Fruit fly (Drosophila melanogaster) whole organism, embryonic: ENCODE measurements around the gene Klp10A.

Experiments used
- Antp ChIP-seq: fragments of 200-800 bp; sonication (Bioruptor generic); optimal IDR thresholded peaks from 3 replicates; lab custom pipeline; 2016; ENCODE audit warnings: missing biosample characterization, missing genetic modification characterization
- Atf-2 ChIP-seq: fragments of 200-800 bp; sonication (Bioruptor generic); optimal IDR thresholded peaks from 2 replicates; lab custom pipeline; 2016; ENCODE audit warnings: missing biosample characterization, missing genetic modification characterization
- B-H1 ChIP-seq: fragments of 200-800 bp; sonication (Bioruptor generic); IDR thresholded peaks from 3 replicates; pipeline ENCODE4 v1.3.6; 2022; ENCODE audit warnings: missing biosample characterization, missing genetic modification characterization
- CG11456 ChIP-seq: fragments of 200-800 bp; sonication (Bioruptor generic); IDR thresholded peaks from 3 replicates; pipeline ENCODE4 v1.3.6; 2022; ENCODE audit warnings: missing biosample characterization, missing genetic modification characterization
- CG11504 ChIP-seq: fragments of 200-800 bp; sonication (Bioruptor generic); optimal IDR thresholded peaks from 3 replicates; lab custom pipeline; 2019; ENCODE audit warnings: missing biosample characterization, mild to moderate bottlenecking, missing genetic modification characterization, moderate library complexity
- CG12071 ChIP-seq: fragments of 200-800 bp; sonication (Bioruptor generic); optimal IDR thresholded peaks from 3 replicates; lab custom pipeline; 2018; ENCODE audit warnings: missing biosample characterization, mild to moderate bottlenecking, missing genetic modification characterization
- CG12104 ChIP-seq: fragments of 200-800 bp; sonication (Bioruptor generic); optimal IDR thresholded peaks from 3 replicates; lab custom pipeline; 2016; ENCODE audit warnings: missing biosample characterization, missing genetic modification characterization
- CG1602 ChIP-seq: fragments of 200-800 bp; sonication (Bioruptor generic); optimal IDR thresholded peaks from 3 replicates; lab custom pipeline; 2016; ENCODE audit warnings: missing biosample characterization, missing genetic modification characterization
- CG17359 ChIP-seq: fragments of 200-800 bp; sonication (Bioruptor generic); optimal IDR thresholded peaks from 3 replicates; lab custom pipeline; 2018; ENCODE audit warnings: missing biosample characterization, mild to moderate bottlenecking, missing genetic modification characterization, moderate library complexity
- CG2116 ChIP-seq: fragments of 200-800 bp; sonication (Bioruptor generic); optimal IDR thresholded peaks from 3 replicates; lab custom pipeline; 2018; ENCODE audit warnings: missing biosample characterization, mild to moderate bottlenecking, missing genetic modification characterization
- CG2678 ChIP-seq: fragments of 200-800 bp; sonication (Bioruptor generic); optimal IDR thresholded peaks from 3 replicates; lab custom pipeline; 2019; ENCODE audit warnings: missing biosample characterization, mild to moderate bottlenecking, missing genetic modification characterization, moderate library complexity
- CG2712 ChIP-seq: fragments of 200-800 bp; optimal IDR thresholded peaks from 3 replicates; lab custom pipeline; 2019; ENCODE audit warnings: missing biosample characterization, mild to moderate bottlenecking, missing genetic modification characterization, moderate library complexity
- CG32532 ChIP-seq: fragments of 200-800 bp; sonication (Bioruptor generic); IDR thresholded peaks from 2 replicates; pipeline ENCODE4 v1.3.6; 2022; ENCODE audit warnings: missing biosample characterization, missing genetic modification characterization
- CG42726 ChIP-seq: fragments of 200-800 bp; sonication (Bioruptor generic); IDR thresholded peaks from 2 replicates; pipeline ENCODE4 v1.3.6; 2022; ENCODE audit warnings: missing biosample characterization, missing genetic modification characterization; ENCODE audit not compliant: partially characterized antibody
- CG4328 ChIP-seq: fragments of 200-800 bp; sonication (Bioruptor generic); optimal IDR thresholded peaks from 3 replicates; lab custom pipeline; 2017; ENCODE audit warnings: missing biosample characterization, missing genetic modification reagents, missing genetic modification characterization
- CG7839 ChIP-seq: fragments of 200-800 bp; sonication (Bioruptor generic); optimal IDR thresholded peaks from 3 replicates; lab custom pipeline; 2018; ENCODE audit warnings: missing biosample characterization, mild to moderate bottlenecking, missing genetic modification characterization, moderate library complexity
- CG8924 ChIP-seq: fragments of 200-800 bp; optimal IDR thresholded peaks from 3 replicates; lab custom pipeline; 2019; ENCODE audit warnings: missing biosample characterization, mild to moderate bottlenecking, missing genetic modification characterization, moderate library complexity
- CG9932 ChIP-seq: fragments of 200-800 bp; sonication (Bioruptor generic); IDR thresholded peaks from 2 replicates; pipeline ENCODE4 v1.3.6; 2022; ENCODE audit warnings: missing biosample characterization, missing genetic modification characterization
- Dbx ChIP-seq: fragments of 200-800 bp; sonication (Bioruptor generic); IDR thresholded peaks from 3 replicates; pipeline ENCODE4 v1.3.6; 2022; ENCODE audit warnings: missing biosample characterization, missing genetic modification characterization
- Dll ChIP-seq: fragments of 200-800 bp; sonication (Bioruptor generic); IDR thresholded peaks from 4 replicates; pipeline ENCODE4 v1.3.6; 2022; ENCODE audit warnings: missing biosample characterization, missing genetic modification characterization; ENCODE audit not compliant: partially characterized antibody
- Dp ChIP-seq: fragments of 200-800 bp; sonication (Bioruptor generic); optimal IDR thresholded peaks from 2 replicates; lab custom pipeline; 2018; ENCODE audit warnings: missing biosample characterization, mild to moderate bottlenecking, missing genetic modification characterization, moderate library complexity
- E2f2 ChIP-seq: fragments of 200-800 bp; sonication (Bioruptor generic); IDR thresholded peaks from 2 replicates; pipeline ENCODE4 v1.3.6; 2022; ENCODE audit warnings: missing biosample characterization, missing genetic modification characterization
- Hmr ChIP-seq: fragments of 200-800 bp; sonication (Bioruptor generic); optimal IDR thresholded peaks from 3 replicates; lab custom pipeline; 2017; ENCODE audit warnings: mild to moderate bottlenecking, missing biosample characterization, missing genetic modification reagents, missing genetic modification characterization
- Lhr ChIP-seq: fragments of 200-800 bp; sonication (Bioruptor generic); optimal IDR thresholded peaks from 3 replicates; lab custom pipeline; 2017; ENCODE audit warnings: mild to moderate bottlenecking, missing biosample characterization, missing genetic modification reagents, missing genetic modification characterization
- MBD-R2 ChIP-seq: fragments of 200-800 bp; sonication (Bioruptor generic); IDR thresholded peaks from 2 replicates; pipeline ENCODE4 v1.3.6; 2022; ENCODE audit warnings: missing biosample characterization, missing genetic modification characterization
- Med ChIP-seq: fragments of 200-800 bp; sonication (Bioruptor generic); peaks from one replicate; lab custom pipeline; 2016; ENCODE audit warnings: missing biosample characterization, missing genetic modification characterization, mild to moderate bottlenecking, inconsistent platforms, moderate library complexity
- Mrtf ChIP-seq: fragments of 200-800 bp; sonication (Bioruptor generic); IDR thresholded peaks from 3 replicates; pipeline ENCODE4 v1.3.6; 2022; ENCODE audit warnings: missing biosample characterization, missing genetic modification characterization
- NC2β ChIP-seq: fragments of 200-800 bp; sonication (Bioruptor generic); optimal IDR thresholded peaks from 2 replicates; lab custom pipeline; 2016; ENCODE audit warnings: missing biosample characterization, missing genetic modification characterization
- Opbp ChIP-seq: fragments of 200-800 bp; sonication (Bioruptor generic); IDR thresholded peaks from 3 replicates; pipeline ENCODE4 v1.3.6; 2022; ENCODE audit warnings: missing biosample characterization, missing genetic modification characterization; ENCODE audit not compliant: partially characterized antibody
- Sry-β ChIP-seq: fragments of 200-800 bp; sonication (Bioruptor generic); optimal IDR thresholded peaks from 2 replicates; lab custom pipeline; 2018; ENCODE audit warnings: missing biosample characterization, mild to moderate bottlenecking, missing genetic modification characterization, moderate library complexity
- bbx ChIP-seq: fragments of 200-800 bp; sonication (Bioruptor generic); IDR thresholded peaks from 2 replicates; pipeline ENCODE4 v1.3.6; 2022; ENCODE audit warnings: missing biosample characterization, missing genetic modification characterization; ENCODE audit not compliant: partially characterized antibody
- bcd ChIP-seq: fragments of 200-800 bp; sonication (Bioruptor generic); optimal IDR thresholded peaks from 2 replicates; lab custom pipeline; 2017; ENCODE audit warnings: missing biosample characterization, mild to moderate bottlenecking, missing genetic modification characterization
- chif ChIP-seq, 2 experiments: fragments of 200-800 bp; sonication (Bioruptor generic); optimal IDR thresholded peaks; 3 replicates each; lab custom pipeline; 2016; ENCODE audit warnings: missing biosample characterization in 2 of 2, missing genetic modification characterization in 2 of 2
- dpn ChIP-seq, 2 experiments: fragments of 200-800 bp; sonication (Bioruptor generic); optimal IDR thresholded peaks; 3 replicates each; lab custom pipeline; 2016; ENCODE audit warnings: missing biosample characterization in 2 of 2, missing genetic modification characterization in 2 of 2
- ewg ChIP-seq: fragments of 200-800 bp; sonication (Bioruptor generic); optimal IDR thresholded peaks from 3 replicates; lab custom pipeline; 2017; ENCODE audit warnings: mild to moderate bottlenecking, missing biosample characterization, missing genetic modification reagents, missing genetic modification characterization
- gfzf ChIP-seq: fragments of 200-800 bp; sonication (Bioruptor generic); optimal IDR thresholded peaks from 2 replicates; lab custom pipeline; 2016; ENCODE audit warnings: missing biosample characterization, mild to moderate bottlenecking, missing genetic modification characterization, moderate library complexity
- klu ChIP-seq: fragments of 200-800 bp; sonication (Bioruptor generic); IDR thresholded peaks from 2 replicates; pipeline ENCODE4 v1.3.6; 2022; ENCODE audit warnings: missing biosample characterization, missing genetic modification characterization
- nau ChIP-seq: fragments of 200-800 bp; sonication (Bioruptor generic); optimal IDR thresholded peaks from 3 replicates; lab custom pipeline; 2017; ENCODE audit warnings: missing biosample characterization, mild to moderate bottlenecking, missing genetic modification characterization, missing genetic modification reagents
- nerfin-2 ChIP-seq: fragments of 200-800 bp; sonication (Bioruptor generic); IDR thresholded peaks from 2 replicates; pipeline ENCODE4 v1.3.6; 2022; ENCODE audit warnings: missing biosample characterization, missing genetic modification characterization; ENCODE audit not compliant: partially characterized antibody
- nmo ChIP-seq: fragments of 200-800 bp; sonication (Bioruptor generic); optimal IDR thresholded peaks from 2 replicates; lab custom pipeline; 2018; ENCODE audit warnings: missing biosample characterization, mild to moderate bottlenecking, missing genetic modification characterization, moderate library complexity
- prd ChIP-seq, 3 experiments: fragments of >200 bp in 2 of 3; fragments of 200-800 bp in 1 of 3; sonication (Bioruptor generic) in 1 of 3; optimal IDR thresholded peaks in 2 of 3; IDR thresholded peaks in 1 of 3; 2 replicates in 2 of 3; 3 replicates in 1 of 3; pipeline versions ENCODE4 v1.3.6 to Lab custom; 2017 to 2022; ENCODE audit warnings: missing biosample characterization in 1 of 3, missing genetic modification characterization in 1 of 3
- shn ChIP-seq: fragments of 200-800 bp; sonication (Bioruptor generic); optimal IDR thresholded peaks from 3 replicates; lab custom pipeline; 2016; ENCODE audit warnings: missing biosample characterization, missing genetic modification characterization
- sna ChIP-seq: fragments of 200-800 bp; sonication (Bioruptor generic); IDR thresholded peaks from 2 replicates; pipeline ENCODE4 v1.3.6; 2022; ENCODE audit warnings: missing biosample characterization, missing genetic modification characterization; ENCODE audit not compliant: partially characterized antibody
- tap ChIP-seq: fragments of 200-800 bp; optimal IDR thresholded peaks from 3 replicates; lab custom pipeline; 2019; ENCODE audit warnings: missing biosample characterization, mild to moderate bottlenecking, missing genetic modification characterization, moderate library complexity
- tll ChIP-seq, 2 experiments: fragments of 200-800 bp in 1 of 2; fragments of >200 bp in 1 of 2; sonication (Bioruptor generic) in 1 of 2; optimal IDR thresholded peaks; 2 replicates each; lab custom pipeline; 2017 to 2019; ENCODE audit warnings: missing biosample characterization in 2 of 2, missing genetic modification characterization in 2 of 2, mild to moderate bottlenecking in 1 of 2, moderate library complexity in 1 of 2
- trem ChIP-seq: fragments of 200-800 bp; optimal IDR thresholded peaks from 3 replicates; lab custom pipeline; 2019; ENCODE audit warnings: missing biosample characterization, mild to moderate bottlenecking, missing genetic modification characterization, moderate library complexity
- ttk ChIP-seq: fragments of 200-800 bp; sonication (Bioruptor generic); IDR thresholded peaks from 2 replicates; pipeline ENCODE4 v2.1.2; 2022; ENCODE audit warnings: missing biosample characterization, missing genetic modification characterization

Klp10A gene

DNA sequence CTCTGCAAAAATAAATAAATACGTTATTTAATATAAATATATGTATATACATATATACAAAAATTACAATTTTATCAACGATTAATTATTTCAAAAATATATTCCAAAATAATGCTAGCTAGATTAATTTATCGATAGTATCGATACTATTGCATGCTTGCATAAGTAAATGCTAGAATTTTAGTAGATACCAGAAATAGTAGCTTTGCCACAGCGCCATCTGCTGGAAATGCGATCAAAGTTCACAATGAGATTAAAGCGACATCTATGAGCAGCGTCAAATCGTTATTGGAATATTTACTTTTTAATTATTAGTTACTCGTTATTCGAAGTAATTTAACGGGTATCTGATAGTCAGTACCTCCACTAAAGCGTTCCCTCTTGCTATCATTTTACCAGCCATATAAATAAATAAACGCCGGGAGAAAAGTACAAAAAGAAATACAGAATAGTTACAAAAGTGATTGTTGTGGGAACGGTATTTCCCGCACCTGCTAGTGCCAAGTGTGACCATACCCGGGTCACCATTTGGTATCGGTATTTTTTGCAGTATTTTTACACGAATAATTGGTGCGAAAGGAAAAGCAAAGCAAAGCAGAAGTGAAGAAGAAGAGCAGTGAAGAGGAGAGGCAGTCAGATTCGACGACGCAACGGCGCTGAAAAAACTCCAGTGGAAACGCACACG is 17.1 kb upstream of the Klp10A start, which contains the start of the genes rtv and Dlic (continued):
- TF ChIP-seq CG2116 (GFP tag; lab: Kevin White, UChicago), result peak; percentile 67
- no peak for TF ChIP-seq nau (GFP tag; lab: Kevin White, UChicago)
- peak; percentile 2 for TF ChIP-seq shn (GFP tag; lab: Kevin White, UChicago)
- peak; percentile 72 for TF ChIP-seq gfzf (GFP tag; lab: Kevin White, UChicago)
- TF ChIP-seq ttk (GFP tag; lab: Robert Waterston, UW), result no peak
- no peak for TF ChIP-seq prd (optimal IDR thresholded peaks at IDR 0.05; lab: Kevin White, UChicago)
- 0 out of 3 replicates have a peak, but pooled peaks have one; percentile 16 for TF ChIP-seq prd (GFP tag; IDR thresholded peaks at IDR 0.05; lab: Robert Waterston, UW)
- peak; percentile 44 for TF ChIP-seq CG9932 (GFP tag; lab: Robert Waterston, UW)
- no peak for TF ChIP-seq klu (GFP tag; lab: Robert Waterston, UW)
- TF ChIP-seq tap (tag; lab: Kevin White, UChicago), result no peak
- 0 out of 3 replicates have a peak, but pooled peaks have one; percentile 23 for TF ChIP-seq Mrtf (GFP tag; lab: Robert Waterston, UW)
- peak; percentile 65 for TF ChIP-seq CG2712 (tag; lab: Kevin White, UChicago)
- no peak for TF ChIP-seq ewg (GFP tag; lab: Kevin White, UChicago)
- no peak for TF ChIP-seq MBD-R2 (GFP tag; lab: Robert Waterston, UW)
- peak; percentile 8 to 30 for TF ChIP-seq dpn (GFP tag; optimal IDR thresholded peaks at IDR 0.05; lab: Kevin White, UChicago)
- TF ChIP-seq E2f2 (GFP tag; lab: Robert Waterston, UW), result peak; percentile 48; the same call in 1 of the 2 replicates
- TF ChIP-seq CG1602 (GFP tag; lab: Kevin White, UChicago), result no peak
- peak; percentile 7 for TF ChIP-seq Sry-β
- peak; percentile 56 for TF ChIP-seq Hmr (GFP tag; lab: Kevin White, UChicago)
- TF ChIP-seq NC2β (GFP tag; lab: Kevin White, UChicago), result peak; percentile 11
- TF ChIP-seq Lhr (GFP tag; lab: Kevin White, UChicago), result peak; percentile 90
- TF ChIP-seq tll (GFP tag; optimal IDR thresholded peaks at IDR 0.05; lab: Kevin White, UChicago), result no peak
- TF ChIP-seq Dbx (GFP tag; lab: Robert Waterston, UW), result no peak
- TF ChIP-seq CG7839, result peak; percentile 15
- TF ChIP-seq trem (tag; lab: Kevin White, UChicago), result peak; percentile 46
- peak in 1 of 2 experiments; percentile 10 for TF ChIP-seq chif (GFP tag; optimal IDR thresholded peaks at IDR 0.05; lab: Kevin White, UChicago)
- TF ChIP-seq sna (GFP tag; lab: Robert Waterston, UW), result peak; percentile 73; the same call in 1 of the 2 replicates
- peak; percentile 3 for TF ChIP-seq CG2678
- TF ChIP-seq CG4328 (GFP tag; lab: Kevin White, UChicago), result no peak
- TF ChIP-seq Antp (GFP tag; lab: Kevin White, UChicago), result peak; percentile 41
- TF ChIP-seq B-H1, result no peak
- peak; percentile 88 for TF ChIP-seq Dll
- peak; percentile 85 for TF ChIP-seq Med (GFP tag; lab: Kevin White, UChicago)
- TF ChIP-seq CG11456 (GFP tag; lab: Robert Waterston, UW), result peak; percentile 73; the same call in 2 of the 3 replicates
- TF ChIP-seq nerfin-2 (GFP tag; lab: Robert Waterston, UW), result peak; percentile 54; the same call in 1 of the 2 replicates
- TF ChIP-seq bbx (GFP tag; lab: Robert Waterston, UW), result peak; percentile 57; the same call in 1 of the 2 replicates
- TF ChIP-seq CG12104 (GFP tag; lab: Kevin White, UChicago), result peak; percentile 2
- TF ChIP-seq CG42726 (GFP tag; lab: Robert Waterston, UW), result 0 out of 2 replicates have a peak, but pooled peaks have one; percentile 37
- TF ChIP-seq nmo (GFP tag; lab: Kevin White, UChicago), result peak; percentile 60
- peak; percentile 16 for TF ChIP-seq bcd
- no peak for TF ChIP-seq CG12071 (GFP tag; lab: Kevin White, UChicago)
- peak; percentile 50 for TF ChIP-seq Dp (GFP tag; lab: Kevin White, UChicago)
- peak; percentile 30 for TF ChIP-seq CG8924 (tag; lab: Kevin White, UChicago)
- TF ChIP-seq CG17359 (tag; lab: Kevin White, UChicago), result no peak
- TF ChIP-seq CG32532, result peak; percentile 48; the same call in 1 of the 2 replicates
- TF ChIP-seq CG11504 (tag; lab: Kevin White, UChicago), result peak; percentile 44
- peak; percentile 12 for TF ChIP-seq Atf-2 (GFP tag; lab: Kevin White, UChicago)
- TF ChIP-seq Opbp, result 0 out of 3 replicates have a peak, but pooled peaks have one; percentile 47
